Worm (Caenorhabditis elegans) whole organism, L2 larva: ENCODE measurements around the gene fbxc-45.
"Not testable (repeated sequence)": the region's sequence is repeated elsewhere in the genome, so short reads cannot be mapped to it uniquely, and the experiment has no call there.

Experiments
- C34F6.9 ChIP-seq: fragments of 150-350 bp; optimal IDR thresholded peaks from 2 replicates; lab custom pipeline; 2014; ENCODE audit warnings: missing biosample characterization, missing genetic modification characterization
- F13H6.1 ChIP-seq: sonication (generic microtip); optimal IDR thresholded peaks from 2 replicates; lab custom pipeline; 2016; ENCODE audit warnings: missing genetic modification characterization, missing compliant biosample characterization
- Y55F3AM.14 ChIP-seq: fragments of 200-800 bp; sonication (Bioruptor generic); optimal IDR thresholded peaks from 2 replicates; lab custom pipeline; 2018; ENCODE audit warnings: mild to moderate bottlenecking, missing genetic modification characterization, missing compliant biosample characterization
- ZK546.5 ChIP-seq: sonication (generic microtip); optimal IDR thresholded peaks from 2 replicates; lab custom pipeline; 2017; ENCODE audit warnings: missing biosample characterization, missing genetic modification characterization
- aly-2 ChIP-seq: fragments of 150-350 bp; optimal IDR thresholded peaks from 2 replicates; lab custom pipeline; 2014; ENCODE audit warnings: missing biosample characterization, missing genetic modification characterization
- ama-1 ChIP-seq: fragments of 150-350 bp; optimal IDR thresholded peaks from 2 replicates; lab custom pipeline; 2018; ENCODE audit warnings: inconsistent platforms
- ceh-82 ChIP-seq: fragments of 150-350 bp; optimal IDR thresholded peaks from 2 replicates; lab custom pipeline; 2014; ENCODE audit warnings: missing biosample characterization, missing genetic modification characterization
- crh-2 ChIP-seq: sonication (generic microtip); optimal IDR thresholded peaks from 2 replicates; lab custom pipeline; 2017; ENCODE audit warnings: missing biosample characterization, missing genetic modification characterization
- egl-27 ChIP-seq: sonication (generic microtip); optimal IDR thresholded peaks from 3 replicates; lab custom pipeline; 2017; ENCODE audit warnings: missing biosample characterization, missing genetic modification reagents, missing genetic modification characterization
- elt-1 ChIP-seq: fragments of 150-350 bp; optimal IDR thresholded peaks from 2 replicates; lab custom pipeline; 2014; ENCODE audit warnings: missing biosample characterization, missing genetic modification characterization
- fos-1 ChIP-seq: fragments of 150-350 bp; optimal IDR thresholded peaks from 2 replicates; lab custom pipeline; 2014; ENCODE audit warnings: missing biosample characterization, missing genetic modification characterization
- gmeb-1 ChIP-seq: fragments of 150-350 bp; optimal IDR thresholded peaks from 2 replicates; lab custom pipeline; 2014; ENCODE audit warnings: missing biosample characterization, missing genetic modification characterization
- lin-13 ChIP-seq: fragments of 150-350 bp; optimal IDR thresholded peaks from 2 replicates; lab custom pipeline; 2014; ENCODE audit warnings: missing biosample characterization, missing genetic modification reagents, missing genetic modification characterization
- lin-39 ChIP-seq: fragments of 150-350 bp; optimal IDR thresholded peaks from 2 replicates; lab custom pipeline; 2014; ENCODE audit warnings: missing biosample characterization, missing genetic modification reagents, missing genetic modification characterization
- lsy-2 ChIP-seq, 2 experiments: fragments of 150-350 bp in 1 of 2; sonication (generic microtip) in 1 of 2; optimal IDR thresholded peaks; 2 replicates each; lab custom pipeline; 2014 to 2017; ENCODE audit warnings: missing biosample characterization in 2 of 2, missing genetic modification characterization in 2 of 2
- mab-5 ChIP-seq: fragments of 150-350 bp; optimal IDR thresholded peaks from 2 replicates; lab custom pipeline; 2014; ENCODE audit warnings: missing biosample characterization, missing genetic modification characterization
- mbf-1 ChIP-seq: sonication (generic microtip); optimal IDR thresholded peaks from 2 replicates; lab custom pipeline; 2017; ENCODE audit warnings: missing biosample characterization, missing genetic modification characterization
- mdl-1 ChIP-seq, 2 experiments: fragments of 150-350 bp in 1 of 2; sonication (generic microtip) in 1 of 2; optimal IDR thresholded peaks; 2 replicates each; lab custom pipeline; 2017; ENCODE audit warnings: missing biosample characterization in 2 of 2, missing genetic modification characterization in 2 of 2
- nhr-11 ChIP-seq: fragments of 150-350 bp; optimal IDR thresholded peaks from 2 replicates; lab custom pipeline; 2014; ENCODE audit warnings: missing biosample characterization, missing genetic modification characterization
- nhr-12 ChIP-seq: fragments of 150-350 bp; optimal IDR thresholded peaks from 2 replicates; lab custom pipeline; 2014; ENCODE audit warnings: missing biosample characterization, missing genetic modification characterization
- nhr-129 ChIP-seq: fragments of 150-350 bp; optimal IDR thresholded peaks from 2 replicates; lab custom pipeline; 2014; ENCODE audit warnings: missing biosample characterization, missing genetic modification characterization
- nhr-21 ChIP-seq: fragments of 150-350 bp; optimal IDR thresholded peaks from 2 replicates; lab custom pipeline; 2014; ENCODE audit warnings: missing biosample characterization, missing genetic modification characterization
- nhr-23 ChIP-seq: fragments of 150-350 bp; optimal IDR thresholded peaks from 2 replicates; lab custom pipeline; 2014; ENCODE audit warnings: missing biosample characterization, missing genetic modification reagents, missing genetic modification characterization
- nhr-237 ChIP-seq: fragments of 150-350 bp; optimal IDR thresholded peaks from 2 replicates; lab custom pipeline; 2014; ENCODE audit warnings: missing biosample characterization, missing genetic modification characterization
- nhr-25 ChIP-seq: fragments of 150-350 bp; sonication (generic microtip); optimal IDR thresholded peaks from 3 replicates; lab custom pipeline; 2014; ENCODE audit warnings: missing biosample characterization, missing genetic modification characterization
- nhr-6 ChIP-seq: fragments of 150-350 bp; optimal IDR thresholded peaks from 2 replicates; lab custom pipeline; 2014; ENCODE audit warnings: missing biosample characterization, missing genetic modification characterization
- nhr-77 ChIP-seq: fragments of 150-350 bp; optimal IDR thresholded peaks from 2 replicates; lab custom pipeline; 2014; ENCODE audit warnings: missing biosample characterization, missing genetic modification characterization
- peb-1 ChIP-seq: fragments of 150-350 bp; optimal IDR thresholded peaks from 2 replicates; lab custom pipeline; 2014; ENCODE audit warnings: missing biosample characterization, missing genetic modification characterization
- sem-4 ChIP-seq: fragments of 150-350 bp; optimal IDR thresholded peaks from 2 replicates; lab custom pipeline; 2014; ENCODE audit warnings: missing biosample characterization, missing genetic modification reagents, missing genetic modification characterization
- sma-9 ChIP-seq, 2 experiments: fragments of 150-350 bp in 1 of 2; sonication (generic microtip) in 1 of 2; optimal IDR thresholded peaks; 2 replicates each; lab custom pipeline; 2014 to 2016; ENCODE audit warnings: missing genetic modification characterization in 2 of 2, mild to moderate bottlenecking in 1 of 2, missing biosample characterization in 1 of 2, missing compliant biosample characterization in 1 of 2, missing genetic modification reagents in 1 of 2, moderate library complexity in 1 of 2
- unc-39 ChIP-seq: fragments of 150-350 bp; optimal IDR thresholded peaks from 2 replicates; lab custom pipeline; 2014; ENCODE audit warnings: missing biosample characterization, missing genetic modification characterization
- unc-55 ChIP-seq: fragments of 150-350 bp; sonication (generic microtip); optimal IDR thresholded peaks from 3 replicates; lab custom pipeline; 2014; ENCODE audit warnings: missing biosample characterization, missing genetic modification reagents, missing genetic modification characterization
- unc-62 ChIP-seq: fragments of 150-350 bp; optimal IDR thresholded peaks from 2 replicates; lab custom pipeline; 2014; ENCODE audit warnings: missing biosample characterization, missing genetic modification reagents, missing genetic modification characterization
- zag-1 ChIP-seq: fragments of 150-350 bp; optimal IDR thresholded peaks from 2 replicates; lab custom pipeline; 2014; ENCODE audit warnings: missing biosample characterization, missing genetic modification characterization
- ztf-1 ChIP-seq: fragments of 200-800 bp; sonication (Bioruptor generic); conservative IDR thresholded peaks from 2 replicates; pipeline ENCODE4 v1.3.6; 2022; ENCODE audit warnings: missing genetic modification characterization, missing compliant biosample characterization
- ztf-4 ChIP-seq: fragments of 150-350 bp; optimal IDR thresholded peaks from 2 replicates; lab custom pipeline; 2014; ENCODE audit warnings: missing biosample characterization, missing genetic modification characterization

Gene fbxc-45

ce11 chrIV:2894630-2895029 is 27.4 kb downstream of the fbxc-45 start, which contains the start of gene Y54G2A.19:
TSS of gene Y54G2A.19 (minus strand) at chrIV:2894730.
- TF ChIP-seq ztf-1; Y55F3AM.14; nhr-237 (tag; lab: Kevin White, UChicago): not testable (repeated sequence)
- TF ChIP-seq, all 48 proteins: peak for 0; not testable (repeated sequence) for 48

ce11 chrIV:2893486-2893842 is 28.6 kb downstream of the fbxc-45 start:
- no peak for TF ChIP-seq aly-2 (tag; lab: Kevin White, UChicago)
- TF ChIP-seq ZK546.5 = no peak
- no peak for TF ChIP-seq F13H6.1 (tag; lab: Kevin White, UChicago)
- TF ChIP-seq sem-4 (tag; lab: Kevin White, UChicago) = no peak
- TF ChIP-seq elt-1 (tag; lab: Kevin White, UChicago) = no peak
- no peak for TF ChIP-seq lin-39 (tag; lab: Kevin White, UChicago)
- no peak for TF ChIP-seq mbf-1
- TF ChIP-seq ceh-82 (tag; lab: Kevin White, UChicago) = no peak

- TF ChIP-seq ZK546.5 = no peak
- no peak for TF ChIP-seq elt-1 (tag; lab: Kevin White, UChicago)
- no peak for TF ChIP-seq fos-1 (tag; lab: Kevin White, UChicago)
- no peak for TF ChIP-seq peb-1 (tag; lab: Kevin White, UChicago)
- TF ChIP-seq mbf-1 = no peak
- no peak for TF ChIP-seq ceh-82 (tag; lab: Kevin White, UChicago)
- TF ChIP-seq mab-5 (tag; lab: Kevin White, UChicago) = no peak
- TF ChIP-seq nhr-25 (tag; lab: Kevin White, UChicago) = no peak
- no peak for TF ChIP-seq nhr-12 (tag; lab: Kevin White, UChicago)
- TF ChIP-seq ztf-1 = no peak
- no peak for TF ChIP-seq ztf-4 (tag; lab: Kevin White, UChicago)
Observed at ce11 chrIV:2892787-2893485, 29.1 kb downstream of the fbxc-45 start.

- TF ChIP-seq unc-55 = no peak
- no peak for TF ChIP-seq nhr-6
- TF ChIP-seq unc-62 (GFP tag; lab: Kevin White, UChicago) = no peak
- TF ChIP-seq mdl-1 (tag; optimal IDR thresholded peaks at IDR 0.05; lab: Kevin White, UChicago) = no peak
- no peak for TF ChIP-seq lsy-2 (tag; optimal IDR thresholded peaks at IDR 0.05; lab: Kevin White, UChicago)
- no peak for TF ChIP-seq unc-39 (tag; lab: Kevin White, UChicago)
- peak; percentile 15 for TF ChIP-seq C34F6.9
- no peak for TF ChIP-seq zag-1 (tag; lab: Kevin White, UChicago)
Observed at ce11 chrIV:2892395-2892786, 29.7 kb downstream of the fbxc-45 start, which contains the start of gene Y54G2A.18. TSS of gene Y54G2A.18 (minus strand) at chrIV:2892495.

- TF ChIP-seq nhr-77 (tag; lab: Kevin White, UChicago) (no peak), ama-1 (lab: Kevin White, UChicago) (no peak), ztf-1 (no peak), nhr-237 (tag; lab: Kevin White, UChicago) (no peak), egl-27 (tag; lab: Kevin White, UChicago) (no peak), fos-1 (tag; lab: Kevin White, UChicago) (no peak), ZK546.5 (no peak), zag-1 (tag; lab: Kevin White, UChicago) (no peak), nhr-11 (tag; lab: Kevin White, UChicago) (no peak), nhr-23 (tag; lab: Kevin White, UChicago) (no peak), mab-5 (tag; lab: Kevin White, UChicago) (no peak), lin-39 (tag; lab: Kevin White, UChicago) (no peak)
Observed at ce11 chrIV:2891535-2892233, 30.4 kb downstream of the fbxc-45 start.

- TF ChIP-seq lin-13 (peak; percentile 73), sma-9 (GFP tag; optimal IDR thresholded peaks at IDR 0.05; lab: Kevin White, UChicago) (peak; percentile 21), sma-9 (tag; optimal IDR thresholded peaks at IDR 0.05; lab: Kevin White, UChicago) (no peak), nhr-21 (tag; lab: Kevin White, UChicago) (peak; percentile 7), crh-2 (tag; lab: Kevin White, UChicago) (peak; percentile 64), C34F6.9 (peak; percentile 71), nhr-77 (tag; lab: Kevin White, UChicago) (no peak), unc-55 (peak; percentile 87), nhr-25 (tag; lab: Kevin White, UChicago) (peak; percentile 35), unc-62 (GFP tag; lab: Kevin White, UChicago) (no peak), gmeb-1 (tag; lab: Kevin White, UChicago) (peak; percentile 86), nhr-6 (peak; percentile 12), fos-1 (tag; lab: Kevin White, UChicago) (peak; percentile 3), ztf-1 (no peak), nhr-129 (tag; lab: Kevin White, UChicago) (peak; percentile 64), lsy-2 (tag; optimal IDR thresholded peaks at IDR 0.05; lab: Kevin White, UChicago) (peak; percentile 52 to 79), nhr-11 (tag; lab: Kevin White, UChicago) (no peak)
Observed at ce11 chrIV:2890401-2890952, 31.6 kb downstream of the fbxc-45 start, which contains the start of the genes nprt-1 and dib-1. TSS of gene nprt-1 (minus strand) at chrIV:2890451. TSS of gene dib-1 (plus strand) at chrIV:2890882.
